Worm (Caenorhabditis elegans) whole organism, L2 larva: ENCODE data around the gene pph-6.

Source experiments
- ama-1 ChIP-seq: fragments of 150-350 bp; optimal IDR thresholded peaks from 2 replicates; lab custom pipeline; 2018; ENCODE audit warnings: inconsistent platforms
- blmp-1 ChIP-seq: sonication (generic microtip); optimal IDR thresholded peaks from 2 replicates; lab custom pipeline; 2017; ENCODE audit warnings: missing genetic modification characterization, mild to moderate bottlenecking, missing compliant biosample characterization, antibody characterized with exemption, moderate library complexity; ENCODE audit not compliant: insufficient read depth
- nhr-12 ChIP-seq: fragments of 150-350 bp; optimal IDR thresholded peaks from 2 replicates; lab custom pipeline; 2014; ENCODE audit warnings: missing biosample characterization, missing genetic modification characterization
- nhr-129 ChIP-seq: fragments of 150-350 bp; optimal IDR thresholded peaks from 2 replicates; lab custom pipeline; 2014; ENCODE audit warnings: missing biosample characterization, missing genetic modification characterization
- nhr-21 ChIP-seq: fragments of 150-350 bp; optimal IDR thresholded peaks from 2 replicates; lab custom pipeline; 2014; ENCODE audit warnings: missing biosample characterization, missing genetic modification characterization
- sma-3 ChIP-seq: sonication (generic microtip); optimal IDR thresholded peaks from 2 replicates; lab custom pipeline; 2016; ENCODE audit warnings: missing genetic modification reagents, missing genetic modification characterization, missing compliant biosample characterization

DNA sequence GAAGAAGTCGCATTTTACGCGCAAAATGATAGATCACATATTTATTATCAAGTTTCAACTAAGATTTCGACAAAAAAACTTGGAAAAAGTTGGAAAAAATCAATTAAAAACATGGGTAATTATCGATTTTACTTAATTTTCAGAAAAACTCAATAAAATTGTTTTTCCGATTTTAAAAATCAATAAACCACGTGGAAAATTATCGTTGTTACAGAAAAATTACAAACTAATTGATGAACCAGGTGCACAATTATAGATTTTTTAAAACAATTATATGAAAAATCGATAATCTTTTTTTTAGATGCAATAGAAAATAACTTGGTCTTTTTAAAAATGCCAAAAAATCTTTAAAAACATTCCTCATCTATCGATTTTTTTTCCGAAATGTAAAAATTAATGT, 30.8 kb upstream of the pph-6 start:
- no peak for TF ChIP-seq ama-1
- no peak for TF ChIP-seq nhr-12 (tag; lab: Kevin White, UChicago)
- TF ChIP-seq sma-3 (GFP tag; lab: Kevin White, UChicago): no peak
- no peak for TF ChIP-seq nhr-129 (tag; lab: Kevin White, UChicago)
- no peak for TF ChIP-seq nhr-21
- no peak for TF ChIP-seq blmp-1 (tag; lab: Kevin White, UChicago)
